Worm (Caenorhabditis elegans): ENCODE results near the gene H40L08.1.

DNA sequence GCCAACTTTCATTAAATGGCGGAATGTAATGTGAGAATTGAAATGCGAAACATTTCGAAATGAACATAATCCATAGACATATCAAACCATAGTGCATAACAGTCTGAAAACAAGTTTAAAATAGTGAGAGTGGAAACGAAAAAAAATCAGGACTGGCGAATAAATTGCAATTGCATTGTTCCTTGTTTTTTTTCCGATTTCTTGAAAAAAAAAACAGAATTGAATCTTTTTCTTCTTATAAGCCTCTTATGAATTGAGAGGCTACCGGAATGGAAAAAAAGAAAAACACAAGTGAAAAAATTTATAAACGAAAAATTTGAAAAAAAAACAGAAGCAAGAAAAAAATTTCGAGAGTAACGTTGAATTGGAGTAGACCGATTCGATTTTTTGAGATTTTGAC is 32.6 kb upstream of the H40L08.1 start, which contains the start of gene R07D5.2:
- TF ChIP-seq lin-39 (tag; optimal IDR thresholded peaks at IDR 0.05): no peak
- TF ChIP-seq dmd-4 (tag; optimal IDR thresholded peaks at IDR 0.05): no peak
- no peak for TF ChIP-seq ztf-11 (tag; optimal IDR thresholded peaks at IDR 0.05)
- TF ChIP-seq aly-2 (tag; optimal IDR thresholded peaks at IDR 0.05): no peak
- no peak for TF ChIP-seq ceh-82 (tag; optimal IDR thresholded peaks at IDR 0.05)
- no peak for TF ChIP-seq lsy-2 (tag; optimal IDR thresholded peaks at IDR 0.05)
- TF ChIP-seq nhr-12 (tag; optimal IDR thresholded peaks at IDR 0.05): no peak
- TF ChIP-seq alr-1 (tag; optimal IDR thresholded peaks at IDR 0.05): no peak
- TF ChIP-seq ceh-16 (tag; optimal IDR thresholded peaks at IDR 0.05): no peak
- no peak for TF ChIP-seq unc-39 (tag; optimal IDR thresholded peaks at IDR 0.05)
- TF ChIP-seq nhr-21 (tag; optimal IDR thresholded peaks at IDR 0.05): no peak
- no peak for TF ChIP-seq nhr-237 (tag; optimal IDR thresholded peaks at IDR 0.05)
- TF ChIP-seq elt-1 (tag; optimal IDR thresholded peaks at IDR 0.05): no peak
